Worm (Caenorhabditis elegans): ENCODE data around the gene srt-40.

srt-40 gene

ce11 chrV:2175242-2175641 lies 30.8 kb downstream of the srt-40 start, which contains the start of gene C45H4.18:
Gene C45H4.18, plus strand, starts transcription at chrV:2175542.
- TF ChIP-seq lin-11 (tag; optimal IDR thresholded peaks at IDR 0.05) (no peak), nhr-10 (tag; optimal IDR thresholded peaks at IDR 0.05) (no peak), sma-9 (GFP tag; optimal IDR thresholded peaks at IDR 0.05) (no peak), sma-9 (tag; optimal IDR thresholded peaks at IDR 0.05) (no peak), nhr-6 (tag; optimal IDR thresholded peaks at IDR 0.05) (no peak), ztf-1 (GFP tag; conservative IDR thresholded peaks at IDR 0.05) (no peak), nhr-237 (tag; optimal IDR thresholded peaks at IDR 0.05) (no peak), nhr-23 (tag; optimal IDR thresholded peaks at IDR 0.05) (no peak), alr-1 (tag; optimal IDR thresholded peaks at IDR 0.05) (no peak), sma-3 (GFP tag; optimal IDR thresholded peaks at IDR 0.05) (no peak), ceh-82 (tag; optimal IDR thresholded peaks at IDR 0.05) (no peak), mab-5 (tag; optimal IDR thresholded peaks at IDR 0.05) (no peak), snpc-4 (tag; optimal IDR thresholded peaks at IDR 0.05) (no peak), crh-2 (tag; optimal IDR thresholded peaks at IDR 0.05) (no peak), nhr-21 (tag; optimal IDR thresholded peaks at IDR 0.05) (no peak), skn-1 (tag; optimal IDR thresholded peaks at IDR 0.05) (no peak), elt-3 (tag; optimal IDR thresholded peaks at IDR 0.05) (no peak), mdl-1 (tag; optimal IDR thresholded peaks at IDR 0.05) (no peak)

- TF ChIP-seq C34F6.9 (tag; optimal IDR thresholded peaks at IDR 0.05) = no peak
- TF ChIP-seq unc-55 (GFP tag; optimal IDR thresholded peaks at IDR 0.05) = no peak
- TF ChIP-seq lin-39 (tag; optimal IDR thresholded peaks at IDR 0.05) = no peak
- TF ChIP-seq mdl-1 (tag; optimal IDR thresholded peaks at IDR 0.05) = no peak
- no peak for TF ChIP-seq elt-3 (tag; optimal IDR thresholded peaks at IDR 0.05)
- no peak for TF ChIP-seq ceh-16 (tag; optimal IDR thresholded peaks at IDR 0.05)
- TF ChIP-seq fos-1 (tag; optimal IDR thresholded peaks at IDR 0.05) = no peak
- no peak for TF ChIP-seq Y55F3AM.14 (GFP tag; optimal IDR thresholded peaks at IDR 0.05)
- TF ChIP-seq nhr-129 (tag; optimal IDR thresholded peaks at IDR 0.05) = no peak
- no peak for TF ChIP-seq crh-2 (tag; optimal IDR thresholded peaks at IDR 0.05)
- TF ChIP-seq sma-3 (GFP tag; optimal IDR thresholded peaks at IDR 0.05) = no peak
- no peak for TF ChIP-seq ceh-82 (tag; optimal IDR thresholded peaks at IDR 0.05)
These were observed 31.6 kb downstream of the srt-40 start for ce11 chrV:2174465-2174864.

ce11 chrV:2166679-2167078 lies 39.4 kb downstream of the srt-40 start, which contains the start of gene srbc-19:
Gene srbc-19, minus strand, starts transcription at chrV:2166779.
- TF ChIP-seq nhr-25 (tag; optimal IDR thresholded peaks at IDR 0.05) (no peak), mdl-1 (tag; optimal IDR thresholded peaks at IDR 0.05) (no peak), crh-2 (tag; optimal IDR thresholded peaks at IDR 0.05) (no peak), skn-1 (tag; optimal IDR thresholded peaks at IDR 0.05) (no peak), ceh-16 (tag; optimal IDR thresholded peaks at IDR 0.05) (no peak)

- no peak for TF ChIP-seq peb-1 (tag; optimal IDR thresholded peaks at IDR 0.05)
- TF ChIP-seq C34F6.9 (tag; optimal IDR thresholded peaks at IDR 0.05) = no peak
- no peak for TF ChIP-seq elt-1 (tag; optimal IDR thresholded peaks at IDR 0.05)
- no peak for TF ChIP-seq zag-1 (tag; optimal IDR thresholded peaks at IDR 0.05)
- TF ChIP-seq unc-55 (GFP tag; optimal IDR thresholded peaks at IDR 0.05) = no peak
- TF ChIP-seq lin-11 (tag; optimal IDR thresholded peaks at IDR 0.05) = no peak
- TF ChIP-seq gmeb-1 (tag; optimal IDR thresholded peaks at IDR 0.05) = no peak
- TF ChIP-seq ama-1 (optimal IDR thresholded peaks at IDR 0.05) = no peak
- no peak for TF ChIP-seq fos-1 (tag; optimal IDR thresholded peaks at IDR 0.05)
- no peak for TF ChIP-seq unc-62 (GFP tag; optimal IDR thresholded peaks at IDR 0.05)
- TF ChIP-seq mab-5 (tag; optimal IDR thresholded peaks at IDR 0.05) = no peak
- TF ChIP-seq skn-1 (tag; optimal IDR thresholded peaks at IDR 0.05) = no peak
- no peak for TF ChIP-seq lin-39 (tag; optimal IDR thresholded peaks at IDR 0.05)
- TF ChIP-seq nhr-23 (tag; optimal IDR thresholded peaks at IDR 0.05) = no peak
These were observed 42.3 kb downstream of the srt-40 start, which contains the start of gene str-255 for ce11 chrV:2163735-2164134. Gene str-255, minus strand, starts transcription at chrV:2163835.

ce11 chrV:2159331-2159730 lies 46.8 kb downstream of the srt-40 start, which contains the start of gene C45H4.14:
Gene C45H4.14, minus strand, starts transcription at chrV:2159431.
- TF ChIP-seq ztf-11 (tag; optimal IDR thresholded peaks at IDR 0.05) (no peak), elt-3 (tag; optimal IDR thresholded peaks at IDR 0.05) (no peak), unc-55 (GFP tag; optimal IDR thresholded peaks at IDR 0.05) (no peak), F13H6.1 (tag; optimal IDR thresholded peaks at IDR 0.05) (no peak), nhr-23 (tag; optimal IDR thresholded peaks at IDR 0.05) (no peak), mab-5 (tag; optimal IDR thresholded peaks at IDR 0.05) (no peak)
